Fruit fly (Drosophila melanogaster) whole organism, prepupa: ENCODE results near the gene CG12971.
A peak's percentile ranks its signal among the peaks of the same experiment; 100 is the strongest.

Source experiments
- CG11762 ChIP-seq: fragments of 200-800 bp; sonication (Bioruptor generic); optimal IDR thresholded peaks from 3 replicates; lab custom pipeline; 2016; ENCODE audit warnings: missing biosample characterization, missing genetic modification characterization; ENCODE audit not compliant: insufficient read depth
- CG6163 ChIP-seq: fragments of 200-800 bp; sonication (Bioruptor generic); IDR thresholded peaks from 3 replicates; pipeline ENCODE4 v1.3.6; 2022; ENCODE audit warnings: missing biosample characterization, missing genetic modification characterization
- CG6276 ChIP-seq: fragments of 200-800 bp; sonication (Bioruptor generic); optimal IDR thresholded peaks from 2 replicates; lab custom pipeline; 2017; ENCODE audit warnings: missing biosample characterization, mild to moderate bottlenecking, missing genetic modification characterization
- Eip78C ChIP-seq: fragments of 200-800 bp; sonication (Bioruptor generic); peaks from one replicate; lab custom pipeline; 2016; ENCODE audit warnings: missing biosample characterization, missing genetic modification characterization
- Gug ChIP-seq: fragments of 200-800 bp; sonication (Bioruptor generic); IDR thresholded peaks from 2 replicates; pipeline ENCODE4 v1.3.6; 2022; ENCODE audit warnings: missing biosample characterization, missing genetic modification characterization
- Hr4 ChIP-seq: fragments of 200-800 bp; sonication (Bioruptor generic); optimal IDR thresholded peaks from 3 replicates; lab custom pipeline; 2016; ENCODE audit warnings: missing biosample characterization, missing genetic modification characterization
- OdsH ChIP-seq: fragments of 200-800 bp; sonication (Bioruptor generic); optimal IDR thresholded peaks from 3 replicates; lab custom pipeline; 2016; ENCODE audit warnings: missing biosample characterization, missing genetic modification characterization
- esn ChIP-seq: fragments of 200-800 bp; sonication (Bioruptor generic); optimal IDR thresholded peaks from 2 replicates; lab custom pipeline; 2016; ENCODE audit warnings: missing biosample characterization, mild to moderate bottlenecking, missing genetic modification characterization, moderate library complexity
- fd85E ChIP-seq: fragments of 200-800 bp; sonication (Bioruptor generic); optimal IDR thresholded peaks from 3 replicates; lab custom pipeline; 2016; ENCODE audit warnings: missing biosample characterization, missing genetic modification characterization
- net ChIP-seq: fragments of 200-800 bp; sonication (Bioruptor generic); optimal IDR thresholded peaks from 3 replicates; lab custom pipeline; 2016; ENCODE audit warnings: missing biosample characterization, missing genetic modification characterization
- ss ChIP-seq, 2 experiments: fragments of 200-800 bp; sonication (Bioruptor generic); optimal IDR thresholded peaks; 2 replicates in 1 of 2; 3 replicates in 1 of 2; lab custom pipeline; 2017 to 2018; ENCODE audit warnings: mild to moderate bottlenecking in 2 of 2, missing biosample characterization in 2 of 2, missing genetic modification characterization in 2 of 2, moderate library complexity in 1 of 2

DNA sequence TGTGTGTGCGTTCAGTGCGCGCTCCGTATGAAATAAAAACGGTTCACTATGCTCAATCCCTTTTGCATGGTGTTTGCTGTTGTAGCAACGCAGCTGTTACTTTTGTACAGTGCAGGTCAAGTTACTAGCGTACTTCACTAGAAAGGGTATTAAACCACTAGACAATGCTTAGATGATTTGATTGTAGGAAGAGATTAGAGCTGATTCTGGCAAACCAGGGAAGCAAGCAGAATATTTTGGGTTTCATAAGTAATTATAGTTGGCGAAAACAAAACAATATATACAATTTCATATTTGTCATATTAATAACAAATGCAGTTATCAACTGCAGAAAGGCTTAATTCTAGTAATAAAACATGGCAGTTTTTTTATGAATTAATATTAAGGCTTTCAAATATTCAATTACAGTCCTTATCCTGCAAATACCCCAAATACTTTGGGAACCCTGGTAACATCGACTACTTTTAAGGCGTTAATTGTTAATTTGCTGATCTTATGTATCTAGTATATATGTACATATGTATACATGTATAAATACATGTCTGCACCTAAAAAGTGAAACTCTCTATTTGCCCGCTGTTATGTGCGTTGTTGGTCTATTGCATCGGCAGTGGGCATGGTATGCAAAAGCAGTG is 9.0 kb downstream of the CG12971 start:
- TF ChIP-seq CG11762 (peak; percentile 53), CG6163 (GFP tag; lab: Robert Waterston, UW) (peak; percentile 52; the same call in 2 of the 3 replicates), Hr4 (GFP tag; lab: Kevin White, UChicago) (peak; percentile 83), esn (peak; percentile 69), ss (GFP tag; optimal IDR thresholded peaks at IDR 0.05; lab: Kevin White, UChicago) (no peak), OdsH (peak; percentile 76), net (GFP tag; lab: Kevin White, UChicago) (peak; percentile 61), fd85E (GFP tag; lab: Kevin White, UChicago) (no peak), Gug (GFP tag; lab: Robert Waterston, UW) (peak; percentile 48), CG6276 (GFP tag; lab: Kevin White, UChicago) (peak; percentile 49), Eip78C (GFP tag; lab: Kevin White, UChicago) (peak; percentile 92)
